Fruit fly (Drosophila melanogaster): ENCODE measurements around the gene CG1113.
A peak's percentile ranks its signal among the peaks of the same experiment; 100 is the strongest.

Gene CG1113

DNA sequence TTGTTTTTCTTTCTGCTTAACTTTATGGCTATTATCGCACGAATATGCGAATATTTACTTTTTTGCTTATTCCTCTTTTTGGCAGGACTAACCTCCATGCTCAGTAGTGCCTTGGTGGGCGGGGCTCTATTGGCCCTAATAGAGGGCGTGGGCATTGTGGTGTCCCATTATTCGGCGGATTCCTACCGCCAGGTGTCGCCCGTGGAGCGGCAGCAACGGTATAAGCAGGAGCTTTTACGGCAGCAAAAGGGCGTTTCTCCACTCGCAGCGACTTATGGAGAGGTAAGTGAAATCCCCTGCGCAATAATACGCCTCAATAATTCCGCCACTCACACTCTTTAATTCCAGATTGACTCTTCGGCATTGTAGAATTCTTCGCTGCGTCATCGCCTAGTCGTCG, 47.7 kb downstream of the CG1113 start (continued):
- no peak for TF ChIP-seq hkb (optimal IDR thresholded peaks at IDR 0.05)
- TF ChIP-seq hkb (GFP tag; IDR thresholded peaks at IDR 0.05) = peak; percentile 25; the same call in 1 of the 2 replicates
- TF ChIP-seq sim (GFP tag; IDR thresholded peaks at IDR 0.05) = no peak
- no peak for TF ChIP-seq vnd (GFP tag; IDR thresholded peaks at IDR 0.05; ENCODE audit: partially characterized antibody)
- 0 out of 3 replicates have a peak, but pooled peaks have one; percentile 16 for TF ChIP-seq sr (GFP tag; IDR thresholded peaks at IDR 0.05)
- peak; percentile 54 for TF ChIP-seq CG4707 (GFP tag; optimal IDR thresholded peaks at IDR 0.05)
- no peak for TF ChIP-seq tgo (GFP tag; IDR thresholded peaks at IDR 0.05)
- no peak for TF ChIP-seq al (GFP tag; IDR thresholded peaks at IDR 0.05)
- no peak for TF ChIP-seq CG4854 (GFP tag; optimal IDR thresholded peaks at IDR 0.05)
- TF ChIP-seq Hey (tag; optimal IDR thresholded peaks at IDR 0.05) = no peak
- TF ChIP-seq CG34376 (GFP tag; optimal IDR thresholded peaks at IDR 0.05) = peak; percentile 3
- no peak for TF ChIP-seq vfl (GFP tag; optimal IDR thresholded peaks at IDR 0.05)
- no peak for TF ChIP-seq CG16815 (GFP tag; optimal IDR thresholded peaks at IDR 0.05)
- TF ChIP-seq CG10462 (GFP tag; optimal IDR thresholded peaks at IDR 0.05) = no peak
- no peak for TF ChIP-seq HmgZ (tag; optimal IDR thresholded peaks at IDR 0.05)
- no peak for TF ChIP-seq salm (tag; optimal IDR thresholded peaks at IDR 0.05)
- TF ChIP-seq CG34422 (GFP tag; IDR thresholded peaks at IDR 0.05) = 0 out of 3 replicates have a peak, but pooled peaks have one; percentile 31
- TF ChIP-seq NC2β (GFP tag; optimal IDR thresholded peaks at IDR 0.05) = peak; percentile 17
- TF ChIP-seq crol (GFP tag; IDR thresholded peaks at IDR 0.05) = 0 out of 2 replicates have a peak, but pooled peaks have one; percentile 12
- TF ChIP-seq CG8944 (GFP tag; optimal IDR thresholded peaks at IDR 0.05) = peak; percentile 12
- no peak for TF ChIP-seq trem (tag; optimal IDR thresholded peaks at IDR 0.05)
- TF ChIP-seq sug (tag; optimal IDR thresholded peaks at IDR 0.05) = no peak
- TF ChIP-seq fd102C (GFP tag; optimal IDR thresholded peaks at IDR 0.05) = no peak
- TF ChIP-seq gem (tag; optimal IDR thresholded peaks at IDR 0.05) = no peak
- TF ChIP-seq CG3847 (GFP tag; IDR thresholded peaks at IDR 0.05) = no peak
- no peak for TF ChIP-seq Ssrp (tag; optimal IDR thresholded peaks at IDR 0.05)
- TF ChIP-seq ash1 (GFP tag; optimal IDR thresholded peaks at IDR 0.05) = no peak
- TF ChIP-seq Jarid2 (GFP tag; optimal IDR thresholded peaks at IDR 0.05) = peak; percentile 16
- no peak for TF ChIP-seq CG11560 (tag; IDR thresholded peaks at IDR 0.05)
- TF ChIP-seq sqz (GFP tag; optimal IDR thresholded peaks at IDR 0.05) = no peak
- no peak for TF ChIP-seq CG31224 (GFP tag; IDR thresholded peaks at IDR 0.05)
- no peak for TF ChIP-seq Adf1 (GFP tag; IDR thresholded peaks at IDR 0.05)
- TF ChIP-seq CG7372 (GFP tag; IDR thresholded peaks at IDR 0.05) = 0 out of 2 replicates have a peak, but pooled peaks have one; percentile 12
- TF ChIP-seq az2 (GFP tag; optimal IDR thresholded peaks at IDR 0.05) = no peak
- TF ChIP-seq CoRest (tag; optimal IDR thresholded peaks at IDR 0.05) = no peak
- TF ChIP-seq Eip74EF (GFP tag; optimal IDR thresholded peaks at IDR 0.05) = no peak
- no peak for TF ChIP-seq Deaf1 (tag; optimal IDR thresholded peaks at IDR 0.05)
- no peak for TF ChIP-seq schlank (tag; optimal IDR thresholded peaks at IDR 0.05)
- no peak for TF ChIP-seq Myb (GFP tag; optimal IDR thresholded peaks at IDR 0.05)
- no peak for TF ChIP-seq Awh (GFP tag; IDR thresholded peaks at IDR 0.05)
- TF ChIP-seq CG13624 (GFP tag; optimal IDR thresholded peaks at IDR 0.05) = peak; percentile 14
- peak; percentile 51 for TF ChIP-seq CG12219 (GFP tag; optimal IDR thresholded peaks at IDR 0.05)
- TF ChIP-seq usp (GFP tag; optimal IDR thresholded peaks at IDR 0.05) = no peak
- no peak for TF ChIP-seq CG8478 (optimal IDR thresholded peaks at IDR 0.05)
- TF ChIP-seq disco-r (GFP tag; optimal IDR thresholded peaks at IDR 0.05) = no peak
- TF ChIP-seq cad (GFP tag; optimal IDR thresholded peaks at IDR 0.05) = no peak
- TF ChIP-seq Antp (GFP tag; optimal IDR thresholded peaks at IDR 0.05) = peak; percentile 6
- peak; percentile 83 for TF ChIP-seq ci (GFP tag; IDR thresholded peaks at IDR 0.05)
- TF ChIP-seq CG3838 (GFP tag; optimal IDR thresholded peaks at IDR 0.05) = no peak
- peak; percentile 29 for TF ChIP-seq CG6254 (GFP tag; optimal IDR thresholded peaks at IDR 0.05)
- TF ChIP-seq gro (GFP tag; optimal IDR thresholded peaks at IDR 0.05) = no peak
- no peak for TF ChIP-seq cg (GFP tag; optimal IDR thresholded peaks at IDR 0.05)
- no peak for TF ChIP-seq phol (tag; optimal IDR thresholded peaks at IDR 0.05)

Measured in whole organism, embryonic.